Fruit fly (Drosophila melanogaster) whole organism, prepupa: ENCODE measurements around the gene CG6409.
A peak's percentile ranks its signal among the peaks of the same experiment; 100 is the strongest.

ENCODE experiments used
- CG31627 ChIP-seq: fragments of 200-800 bp; sonication (Bioruptor generic); optimal IDR thresholded peaks from 3 replicates; lab custom pipeline; 2016; ENCODE audit warnings: missing biosample characterization, missing genetic modification characterization
- CG6276 ChIP-seq: fragments of 200-800 bp; sonication (Bioruptor generic); optimal IDR thresholded peaks from 2 replicates; lab custom pipeline; 2017; ENCODE audit warnings: missing biosample characterization, mild to moderate bottlenecking, missing genetic modification characterization
- CG6854 ChIP-seq: fragments of 200-800 bp; sonication (Bioruptor generic); optimal IDR thresholded peaks from 2 replicates; lab custom pipeline; 2017; ENCODE audit warnings: missing biosample characterization, mild to moderate bottlenecking, missing genetic modification characterization
- CG8119 ChIP-seq: fragments of 200-800 bp; sonication (Bioruptor generic); IDR thresholded peaks from 3 replicates; pipeline ENCODE4 v1.3.6; 2022; ENCODE audit warnings: missing biosample characterization, missing genetic modification characterization
- Gug ChIP-seq: fragments of 200-800 bp; sonication (Bioruptor generic); IDR thresholded peaks from 2 replicates; pipeline ENCODE4 v1.3.6; 2022; ENCODE audit warnings: missing biosample characterization, missing genetic modification characterization
- OdsH ChIP-seq: fragments of 200-800 bp; sonication (Bioruptor generic); optimal IDR thresholded peaks from 3 replicates; lab custom pipeline; 2016; ENCODE audit warnings: missing biosample characterization, missing genetic modification characterization
- Sox14 ChIP-seq: fragments of 200-800 bp; sonication (Bioruptor generic); optimal IDR thresholded peaks from 3 replicates; lab custom pipeline; 2016; ENCODE audit warnings: missing biosample characterization, missing genetic modification characterization
- Sox15 ChIP-seq: fragments of 200-800 bp; sonication (Bioruptor generic); optimal IDR thresholded peaks from 3 replicates; lab custom pipeline; 2016; ENCODE audit warnings: missing biosample characterization, missing genetic modification characterization
- eg ChIP-seq: fragments of 200-800 bp; sonication (Bioruptor generic); IDR thresholded peaks from 3 replicates; pipeline ENCODE4 v1.3.6; 2022; ENCODE audit warnings: missing biosample characterization, missing genetic modification characterization
- salr ChIP-seq, 2 experiments: fragments of 200-800 bp; sonication (Bioruptor generic); optimal IDR thresholded peaks; 3 replicates each; lab custom pipeline; 2016 to 2018; ENCODE audit warnings: missing biosample characterization in 2 of 2, missing genetic modification characterization in 2 of 2, mild to moderate bottlenecking in 1 of 2
- svp ChIP-seq: fragments of 200-800 bp; sonication (Bioruptor generic); peaks from one replicate; lab custom pipeline; 2016; ENCODE audit warnings: missing biosample characterization, missing genetic modification characterization

- TF ChIP-seq CG8119 (GFP tag; lab: Robert Waterston, UW) (peak; percentile 71), CG31627 (GFP tag; lab: Kevin White, UChicago) (peak; percentile 14), OdsH (GFP tag; lab: Kevin White, UChicago) (peak; percentile 41), Gug (GFP tag; lab: Robert Waterston, UW) (peak; percentile 48), eg (peak; percentile 61; the same call in 2 of the 3 replicates), svp (GFP tag; lab: Kevin White, UChicago) (peak; percentile 65), CG6854 (GFP tag; lab: Kevin White, UChicago) (no peak), salr (GFP tag; optimal IDR thresholded peaks at IDR 0.05; lab: Kevin White, UChicago) (peak in 1 of 2 experiments; percentile 13), CG6276 (GFP tag; lab: Kevin White, UChicago) (peak; percentile 48), Sox15 (no peak), Sox14 (peak; percentile 33)
Measured at dm6 chr3L:10927953-10928352, 45.8 kb upstream of the CG6409 start.
